Worm (Caenorhabditis elegans) whole organism, L2 larva: ENCODE data around the gene C18H2.5.

Experiments used
- egl-27 ChIP-seq: sonication (generic microtip); optimal IDR thresholded peaks from 3 replicates; lab custom pipeline; 2017; ENCODE audit warnings: missing biosample characterization, missing genetic modification reagents, missing genetic modification characterization
- mab-5 ChIP-seq: fragments of 150-350 bp; optimal IDR thresholded peaks from 2 replicates; lab custom pipeline; 2014; ENCODE audit warnings: missing biosample characterization, missing genetic modification characterization
- ztf-4 ChIP-seq: fragments of 150-350 bp; optimal IDR thresholded peaks from 2 replicates; lab custom pipeline; 2014; ENCODE audit warnings: missing biosample characterization, missing genetic modification characterization

DNA sequence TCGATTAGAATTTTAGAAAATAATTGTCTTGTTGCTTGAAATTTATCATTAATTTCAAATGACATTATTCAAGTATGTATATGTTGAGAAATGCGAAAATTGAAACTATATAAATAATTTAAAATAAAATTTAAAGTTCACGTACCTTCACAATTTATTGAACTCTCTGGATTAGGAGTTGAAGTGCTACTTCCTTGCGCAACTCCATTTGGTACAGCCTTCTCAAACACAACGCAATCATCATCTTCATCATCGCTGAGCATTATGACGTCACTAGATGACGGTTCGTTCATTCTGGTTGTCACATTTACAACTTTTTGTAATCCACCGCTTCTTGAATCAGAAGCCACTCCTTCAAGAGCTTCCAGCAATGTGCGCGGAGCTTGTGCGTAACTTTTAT, 9.3 kb upstream of the C18H2.5 start:
- TF ChIP-seq egl-27 (tag; lab: Kevin White, UChicago) = no peak
- no peak for TF ChIP-seq ztf-4 (tag; lab: Kevin White, UChicago)
- no peak for TF ChIP-seq mab-5
